Worm (Caenorhabditis elegans): ENCODE results near the gene F59A6.2.

The F59A6.2 gene

ce11 chrII:5049249-5049648 is 34.8 kb downstream of the F59A6.2 start:
- no peak for TF ChIP-seq peb-1 (tag; optimal IDR thresholded peaks at IDR 0.05)
- TF ChIP-seq egl-27 (tag; optimal IDR thresholded peaks at IDR 0.05): peak; percentile 28
- TF ChIP-seq nhr-237 (tag; optimal IDR thresholded peaks at IDR 0.05): no peak
- no peak for TF ChIP-seq unc-55 (GFP tag; optimal IDR thresholded peaks at IDR 0.05)
- no peak for TF ChIP-seq alr-1 (tag; optimal IDR thresholded peaks at IDR 0.05)
- peak; percentile 4 for TF ChIP-seq nhr-6 (tag; optimal IDR thresholded peaks at IDR 0.05)
- TF ChIP-seq gmeb-1 (tag; optimal IDR thresholded peaks at IDR 0.05): no peak
- TF ChIP-seq nhr-10 (tag; optimal IDR thresholded peaks at IDR 0.05): no peak
- no peak for TF ChIP-seq elt-3 (tag; optimal IDR thresholded peaks at IDR 0.05)
- TF ChIP-seq nhr-129 (tag; optimal IDR thresholded peaks at IDR 0.05): peak; percentile 5
- TF ChIP-seq lsy-2 (tag; optimal IDR thresholded peaks at IDR 0.05): peak in 1 of 2 experiments; percentile 29
- no peak for TF ChIP-seq nhr-77 (tag; optimal IDR thresholded peaks at IDR 0.05)
- TF ChIP-seq Y55F3AM.14 (GFP tag; optimal IDR thresholded peaks at IDR 0.05): no peak
- TF ChIP-seq nhr-25 (tag; optimal IDR thresholded peaks at IDR 0.05): peak; percentile 84
- TF ChIP-seq lin-13 (GFP tag; optimal IDR thresholded peaks at IDR 0.05): no peak
- TF ChIP-seq lin-39 (tag; optimal IDR thresholded peaks at IDR 0.05): no peak
- no peak for TF ChIP-seq ceh-16 (tag; optimal IDR thresholded peaks at IDR 0.05)
- peak; percentile 2 for TF ChIP-seq C34F6.9 (tag; optimal IDR thresholded peaks at IDR 0.05)
- TF ChIP-seq sem-4 (tag; optimal IDR thresholded peaks at IDR 0.05): peak; percentile 31
- TF ChIP-seq nhr-21 (tag; optimal IDR thresholded peaks at IDR 0.05): no peak
- peak; percentile 64 for TF ChIP-seq crh-2 (tag; optimal IDR thresholded peaks at IDR 0.05)
- TF ChIP-seq zag-1 (tag; optimal IDR thresholded peaks at IDR 0.05): no peak
- no peak for TF ChIP-seq R02D3.7 (tag; optimal IDR thresholded peaks at IDR 0.05)
- TF ChIP-seq ztf-11 (tag; optimal IDR thresholded peaks at IDR 0.05): no peak
- TF ChIP-seq ceh-82 (tag; optimal IDR thresholded peaks at IDR 0.05): no peak
- TF ChIP-seq mbf-1 (tag; optimal IDR thresholded peaks at IDR 0.05): no peak
- TF ChIP-seq nhr-23 (tag; optimal IDR thresholded peaks at IDR 0.05): no peak
- no peak for TF ChIP-seq ztf-4 (tag; optimal IDR thresholded peaks at IDR 0.05)
- no peak for TF ChIP-seq unc-62 (GFP tag; optimal IDR thresholded peaks at IDR 0.05)
- peak; percentile 11 for TF ChIP-seq F13H6.1 (tag; optimal IDR thresholded peaks at IDR 0.05)
- TF ChIP-seq ama-1 (optimal IDR thresholded peaks at IDR 0.05): no peak
- no peak for TF ChIP-seq mdl-1 (tag; optimal IDR thresholded peaks at IDR 0.05)
- TF ChIP-seq ztf-1 (GFP tag; conservative IDR thresholded peaks at IDR 0.05): no peak
- TF ChIP-seq dmd-4 (tag; optimal IDR thresholded peaks at IDR 0.05): no peak
- peak; percentile 22 for TF ChIP-seq blmp-1 (tag; optimal IDR thresholded peaks at IDR 0.05; ENCODE audit: insufficient read depth)
- TF ChIP-seq sma-9 (GFP tag; optimal IDR thresholded peaks at IDR 0.05): peak; percentile 19
- TF ChIP-seq sma-9 (tag; optimal IDR thresholded peaks at IDR 0.05): no peak
- peak; percentile 62 for TF ChIP-seq mab-5 (tag; optimal IDR thresholded peaks at IDR 0.05)
- TF ChIP-seq skn-1 (tag; optimal IDR thresholded peaks at IDR 0.05): no peak
- TF ChIP-seq fos-1 (tag; optimal IDR thresholded peaks at IDR 0.05): no peak
- TF ChIP-seq snpc-4 (tag; optimal IDR thresholded peaks at IDR 0.05): no peak
- no peak for TF ChIP-seq elt-1 (tag; optimal IDR thresholded peaks at IDR 0.05)
- TF ChIP-seq sma-3 (GFP tag; optimal IDR thresholded peaks at IDR 0.05): peak; percentile 21
- TF ChIP-seq ZK546.5 (tag; optimal IDR thresholded peaks at IDR 0.05): no peak
- no peak for TF ChIP-seq aly-2 (tag; optimal IDR thresholded peaks at IDR 0.05)
- no peak for TF ChIP-seq unc-39 (tag; optimal IDR thresholded peaks at IDR 0.05)
- TF ChIP-seq lin-11 (tag; optimal IDR thresholded peaks at IDR 0.05): no peak

ce11 chrII:5049865-5050342 is 35.4 kb downstream of the F59A6.2 start, which contains the start of gene F33G12.6:
TSS of gene F33G12.6 (plus strand) at chrII:5049915.
- TF ChIP-seq elt-3 (tag; optimal IDR thresholded peaks at IDR 0.05): no peak
- TF ChIP-seq lin-11 (tag; optimal IDR thresholded peaks at IDR 0.05): no peak
- TF ChIP-seq lsy-2 (tag; optimal IDR thresholded peaks at IDR 0.05): peak in 1 of 2 experiments; percentile 31
- no peak for TF ChIP-seq fos-1 (tag; optimal IDR thresholded peaks at IDR 0.05)
- peak; percentile 28 for TF ChIP-seq nhr-129 (tag; optimal IDR thresholded peaks at IDR 0.05)
